Worm (Caenorhabditis elegans): ENCODE results near the gene T20D3.6.

T20D3.6 gene

DNA sequence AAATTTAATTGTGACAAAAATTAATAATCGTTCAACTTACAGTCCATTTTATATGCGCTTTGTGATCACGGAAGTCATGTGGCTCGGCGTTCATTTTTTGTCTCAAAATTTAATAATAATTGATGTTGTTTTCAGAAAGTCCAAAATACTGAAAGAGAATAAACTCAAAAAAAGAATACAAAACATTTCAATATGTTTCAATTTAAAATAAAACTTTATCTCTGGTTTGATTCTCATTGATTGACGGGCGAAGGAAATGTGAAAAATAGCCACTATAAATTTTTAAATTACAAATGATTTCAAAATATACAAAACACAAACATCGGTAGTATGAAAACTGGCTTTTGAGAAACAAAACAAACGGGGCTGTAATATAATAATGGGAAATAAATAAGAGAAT, at the start of gene T20D3.6:
TSS of gene T20D3.6 (minus strand) at position 101 of the 400 bp plus-strand sequence.
- no peak for TF ChIP-seq unc-62 (GFP tag; optimal IDR thresholded peaks at IDR 0.05)

DNA sequence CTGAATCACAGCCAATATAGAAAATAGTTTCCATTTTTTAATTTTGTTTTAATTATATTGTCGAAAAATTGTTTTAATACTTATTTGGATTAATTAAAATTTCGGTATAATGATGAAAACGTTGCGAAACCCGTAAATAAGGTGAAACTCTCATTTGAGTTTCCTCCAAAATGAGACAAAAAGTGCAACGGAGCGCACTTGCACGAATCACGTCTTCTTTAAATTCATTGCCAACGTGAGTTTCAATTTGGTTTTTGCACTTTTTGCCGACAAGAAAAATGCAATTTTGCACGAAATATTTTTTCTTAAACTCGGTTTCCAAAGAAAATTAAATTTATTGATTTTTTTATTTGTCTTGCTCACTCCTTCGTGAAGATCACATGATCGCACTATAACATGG, 46.9 kb upstream of the T20D3.6 start, which contains the start of gene daf-15:
TSS of gene daf-15 (plus strand) at position 171 of the 400 bp plus-strand sequence.
- no peak for TF ChIP-seq unc-62 (GFP tag; optimal IDR thresholded peaks at IDR 0.05)

DNA sequence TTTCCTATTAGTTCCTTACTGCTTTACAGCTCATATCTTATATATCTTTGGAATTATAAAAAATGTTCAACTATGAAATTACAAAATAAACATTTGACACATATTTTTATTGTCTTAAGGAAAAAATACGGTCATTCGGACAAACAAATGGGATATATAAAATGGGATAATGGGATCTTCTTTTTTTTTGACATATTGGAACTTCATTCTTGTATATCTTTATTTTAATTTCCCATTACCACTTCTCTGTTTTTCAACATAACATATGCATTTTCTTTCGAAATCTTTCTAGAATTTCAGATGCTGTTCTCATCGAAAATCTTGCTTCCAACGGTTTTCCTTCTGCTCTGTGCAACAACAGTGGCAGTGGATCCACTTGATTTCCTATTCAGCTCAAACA, 45.7 kb upstream of the T20D3.6 start, which contains the start of gene C10C5.7:
TSS of gene C10C5.7 (plus strand) at position 301 of the 400 bp plus-strand sequence.
- no peak for TF ChIP-seq unc-62 (GFP tag; optimal IDR thresholded peaks at IDR 0.05)

DNA sequence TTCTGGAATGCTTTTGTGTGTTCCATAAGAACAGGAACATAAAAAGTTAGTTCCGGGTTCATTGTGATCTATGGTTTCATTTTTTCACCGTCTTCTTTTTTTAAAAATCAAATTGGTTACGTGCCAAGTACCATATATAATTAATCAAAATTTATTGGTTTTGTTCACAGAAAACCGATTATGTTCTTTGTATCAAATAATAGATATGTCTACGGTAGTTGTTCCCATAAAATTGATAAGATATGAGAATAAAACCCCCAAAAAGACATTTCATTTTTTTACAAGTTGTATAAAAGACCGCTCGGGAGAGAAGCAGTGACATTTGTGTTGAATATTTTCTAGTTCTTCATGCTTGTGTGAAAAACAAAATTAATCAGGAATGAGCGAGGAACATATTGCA, 42.0 kb upstream of the T20D3.6 start, which contains the start of gene C10C5.5:
TSS of gene C10C5.5 (plus strand) at position 301 of the 400 bp plus-strand sequence.
- no peak for TF ChIP-seq unc-62 (GFP tag; optimal IDR thresholded peaks at IDR 0.05)

DNA sequence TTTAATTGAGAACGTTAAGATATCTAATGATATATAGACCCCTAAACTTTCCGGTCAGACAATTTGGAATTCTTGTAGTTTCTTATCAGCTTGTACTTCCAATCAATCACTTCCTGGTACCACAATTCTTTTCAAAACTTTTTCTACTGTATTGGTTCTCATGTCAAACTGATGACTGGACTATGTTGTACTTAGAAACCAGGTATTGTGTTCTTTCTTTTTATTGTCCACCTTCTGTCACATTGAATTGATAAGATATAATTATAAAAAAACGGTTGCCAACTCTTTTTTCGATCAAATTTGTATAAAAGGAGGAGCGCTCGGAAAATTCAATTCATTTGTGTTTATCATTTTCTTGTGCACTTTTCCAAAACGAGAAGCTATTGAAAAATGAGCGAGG, 39.2 kb upstream of the T20D3.6 start, which contains the start of gene C10C5.4:
TSS of gene C10C5.4 (plus strand) at position 281 of the 400 bp plus-strand sequence.
- no peak for TF ChIP-seq unc-62 (GFP tag; optimal IDR thresholded peaks at IDR 0.05)

DNA sequence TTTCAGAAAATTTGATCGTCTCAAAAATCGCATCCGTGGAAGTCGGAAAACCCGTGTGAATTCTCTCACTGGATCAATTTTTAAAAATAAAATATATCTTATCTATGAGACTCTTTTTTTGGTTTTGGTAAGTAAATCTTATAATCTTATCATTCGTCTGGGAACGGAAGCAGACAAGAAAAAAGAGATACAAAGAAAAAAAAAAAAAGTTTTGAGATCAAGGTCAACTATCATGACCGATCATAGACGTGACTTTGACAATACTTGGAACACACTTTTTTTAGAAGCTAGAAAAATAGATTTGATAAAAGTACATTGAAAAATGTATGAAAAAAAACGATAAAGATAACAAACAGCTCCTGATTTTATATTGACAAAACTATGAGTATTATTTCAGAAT, 37.4 kb upstream of the T20D3.6 start:
- no peak for TF ChIP-seq unc-62 (GFP tag; optimal IDR thresholded peaks at IDR 0.05)

DNA sequence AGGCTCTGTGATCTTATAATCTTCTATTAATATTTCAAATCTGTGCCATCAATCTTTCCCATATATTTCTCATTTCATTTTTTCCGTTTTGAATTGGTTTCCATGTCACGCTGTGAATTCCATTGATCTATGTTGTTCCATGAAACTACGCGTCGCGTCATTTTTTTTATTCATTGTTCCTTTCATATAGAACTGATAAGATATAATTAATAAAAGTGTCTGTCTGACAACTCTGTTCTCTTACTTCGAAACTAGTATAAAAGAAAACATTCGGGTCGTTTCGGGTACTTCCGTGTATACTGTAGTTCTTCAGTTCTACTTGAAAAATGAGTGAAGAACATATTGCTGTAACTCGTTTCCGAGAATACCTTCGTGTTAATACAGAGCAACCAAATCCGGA, 35.4 kb upstream of the T20D3.6 start, which contains the start of gene C10C5.3:
TSS of gene C10C5.3 (plus strand) at position 301 of the 400 bp plus-strand sequence.
- TF ChIP-seq unc-62 (GFP tag; optimal IDR thresholded peaks at IDR 0.05) = no peak

DNA sequence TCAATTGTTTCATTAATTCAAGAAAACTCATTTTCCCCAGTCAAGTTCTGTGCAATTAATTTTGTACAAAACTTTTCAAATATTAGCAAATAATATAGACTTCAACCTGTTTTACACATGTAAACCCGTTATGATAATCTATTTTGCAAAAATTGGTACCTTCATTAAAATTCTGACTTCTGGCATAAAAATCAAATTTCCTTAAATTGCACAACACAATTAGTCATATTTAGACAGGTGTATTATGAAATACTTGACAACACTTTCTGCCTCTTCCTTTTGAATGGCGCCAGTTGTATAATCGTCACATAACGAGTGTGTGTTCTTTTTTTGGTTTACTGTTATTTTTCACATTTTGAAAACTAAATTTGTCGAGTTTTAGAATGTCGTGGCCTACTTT, 32.0 kb upstream of the T20D3.6 start, which contains the start of gene fbxc-58:
TSS of gene fbxc-58 (plus strand) at position 383 of the 400 bp plus-strand sequence.
- no peak for TF ChIP-seq unc-62 (GFP tag; optimal IDR thresholded peaks at IDR 0.05)

DNA sequence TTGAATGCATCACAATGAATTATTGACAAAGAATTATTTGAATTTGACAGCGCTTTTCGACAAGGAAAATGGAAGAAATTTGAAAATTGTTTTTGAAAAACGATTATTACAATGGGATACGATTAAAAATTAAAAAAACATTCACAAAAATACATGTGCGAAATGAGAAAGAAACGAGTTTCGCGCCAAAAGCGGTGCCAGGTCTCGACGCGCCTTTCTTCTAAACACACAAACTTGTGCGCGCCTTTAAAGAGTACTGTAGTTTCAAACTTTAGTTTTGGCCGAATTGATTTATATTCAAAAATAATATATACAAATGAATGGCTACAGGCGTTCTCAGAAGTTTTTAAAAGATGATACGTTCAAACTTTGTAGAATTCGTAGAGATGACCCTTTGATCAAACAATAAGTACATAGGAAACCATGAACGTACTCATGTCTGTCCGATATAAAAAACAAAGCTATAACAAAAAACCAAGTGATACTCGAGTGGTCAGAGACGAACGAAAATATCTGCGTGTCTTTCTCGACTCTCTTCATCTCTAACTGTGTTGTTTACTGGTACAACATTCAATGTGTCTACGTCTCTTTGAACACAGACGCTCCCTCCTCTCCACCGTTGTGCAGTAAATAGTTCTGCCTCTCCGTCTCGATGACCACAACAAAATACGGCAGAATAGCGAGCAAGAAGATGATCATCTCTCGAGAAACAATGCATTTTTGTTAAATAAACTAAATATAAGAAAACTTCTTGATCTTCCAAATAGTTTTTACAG, 28.9 kb upstream of the T20D3.6 start:
- no peak for TF ChIP-seq unc-62 (GFP tag; optimal IDR thresholded peaks at IDR 0.05)

DNA sequence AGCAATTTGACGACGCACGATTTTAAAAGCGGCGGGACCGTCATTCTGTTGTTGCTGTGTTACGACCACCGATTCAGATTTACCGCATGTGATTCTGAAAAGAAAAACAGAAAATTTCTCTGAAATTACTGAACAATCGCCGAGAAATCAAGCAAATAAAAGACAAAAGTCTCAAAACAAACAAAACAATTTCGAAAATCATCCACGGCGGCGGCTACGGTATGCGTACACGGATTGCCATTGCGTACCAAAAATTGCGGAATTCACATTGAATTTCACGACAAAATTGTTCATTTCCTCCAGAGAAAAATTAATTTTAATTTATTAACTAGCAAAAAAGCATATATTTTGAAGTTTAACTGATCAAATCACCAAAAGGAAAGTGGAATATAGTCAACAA, 27.3 kb upstream of the T20D3.6 start, which contains the start of gene pezo-1:
TSS of gene pezo-1 (minus strand) at position 101 of the 400 bp plus-strand sequence.
- TF ChIP-seq unc-62 (GFP tag; optimal IDR thresholded peaks at IDR 0.05) = no peak

DNA sequence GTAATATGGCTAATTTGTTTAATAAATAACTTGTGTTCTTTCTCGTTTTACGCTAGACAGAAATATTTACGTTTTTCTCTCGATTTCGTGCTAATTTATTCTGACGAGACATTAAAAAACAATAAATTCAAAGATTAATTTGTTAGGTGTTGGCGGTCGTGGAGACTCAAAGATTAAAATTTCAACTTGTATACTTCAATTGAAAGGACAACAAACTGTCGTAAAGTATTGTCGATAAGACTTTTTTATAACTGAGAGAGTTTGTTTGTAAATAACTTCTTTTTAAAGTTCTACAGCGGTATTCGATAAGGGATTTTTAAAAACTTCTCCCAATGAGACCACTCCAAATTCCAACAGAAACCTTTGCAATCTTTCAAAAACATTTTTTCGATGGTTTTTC, 14.6 kb upstream of the T20D3.6 start:
- no peak for TF ChIP-seq unc-62 (GFP tag; optimal IDR thresholded peaks at IDR 0.05)

DNA sequence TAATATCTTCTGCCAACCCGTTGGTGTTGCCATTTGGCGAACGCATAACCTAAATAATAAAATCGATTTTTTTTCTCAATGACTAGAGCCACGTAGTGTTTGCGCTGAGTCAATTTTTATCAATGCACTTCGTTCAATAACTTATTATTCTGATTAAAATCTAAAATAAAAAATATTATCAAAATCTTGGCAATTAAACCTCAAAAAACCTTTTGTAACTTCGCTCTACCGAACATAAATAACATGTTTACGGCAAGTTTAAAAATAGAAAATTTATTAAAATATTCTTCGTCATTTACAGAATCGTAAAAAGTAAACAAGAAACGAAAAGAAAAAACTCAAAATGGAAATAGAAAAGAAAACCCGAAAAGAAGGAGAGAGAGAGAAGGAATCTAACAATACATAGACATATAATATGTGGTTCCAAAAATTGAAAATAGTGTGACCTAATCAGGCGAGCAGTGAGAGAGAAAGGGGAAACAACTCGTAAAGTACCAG, 4.0 kb upstream of the T20D3.6 start, which contains the start of gene pigc-1:
TSS of gene pigc-1 (minus strand) at position 51 of the 498 bp plus-strand sequence.
- TF ChIP-seq unc-62 (GFP tag; optimal IDR thresholded peaks at IDR 0.05) = no peak

DNA sequence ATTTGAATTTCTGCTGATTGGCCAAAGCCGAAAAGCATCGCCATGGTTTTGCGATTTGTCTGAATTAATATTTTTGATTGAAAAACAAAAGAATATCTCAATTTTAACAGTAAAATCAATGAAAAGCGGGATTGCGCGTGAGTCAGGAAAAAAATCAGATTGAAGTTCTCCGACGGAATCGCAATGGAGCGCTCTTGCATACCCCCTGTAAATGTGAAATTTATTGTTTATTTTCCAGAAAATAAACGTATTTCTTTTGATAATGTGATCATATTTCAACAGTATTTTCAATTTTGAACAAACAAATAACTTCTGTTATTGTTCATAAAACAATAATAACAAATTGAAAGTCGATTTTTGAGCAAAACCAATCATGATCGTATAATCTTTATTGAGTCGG, 2.5 kb upstream of the T20D3.6 start, which contains the start of gene vps-26:
TSS of gene vps-26 (minus strand) at position 200 of the 400 bp plus-strand sequence.
- no peak for TF ChIP-seq unc-62 (GFP tag; optimal IDR thresholded peaks at IDR 0.05)

DNA sequence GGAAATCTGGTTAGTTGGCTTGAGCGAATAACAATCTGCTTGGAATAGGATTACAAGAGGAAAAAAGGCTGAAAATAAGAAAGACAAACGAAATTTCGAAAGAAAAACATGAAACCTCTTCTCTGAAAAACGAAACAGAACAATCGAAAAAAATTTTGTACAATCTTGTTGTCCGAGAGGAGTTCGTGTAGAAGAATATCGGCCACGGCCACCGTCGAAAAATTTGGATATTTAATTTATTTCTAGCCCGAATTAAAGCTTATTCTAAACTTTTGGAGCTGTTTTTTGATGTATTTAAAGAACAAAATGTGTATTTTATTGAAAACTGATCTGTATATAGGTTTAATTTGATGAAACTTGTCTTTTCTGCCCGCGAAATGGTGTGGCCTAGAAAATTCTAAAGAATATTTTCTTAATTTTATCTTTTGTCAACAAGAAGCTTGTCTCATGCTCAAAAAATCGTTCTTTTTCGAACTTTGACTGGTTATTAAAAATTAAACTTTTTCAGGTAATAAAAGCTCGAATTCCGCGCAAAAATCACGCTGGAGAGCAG, 2.5 kb downstream of the T20D3.6 start, which contains the start of gene T20D3.5:
TSS of gene T20D3.5 (plus strand) at position 503 of the 553 bp plus-strand sequence.
- no peak for TF ChIP-seq unc-62 (GFP tag; optimal IDR thresholded peaks at IDR 0.05)

DNA sequence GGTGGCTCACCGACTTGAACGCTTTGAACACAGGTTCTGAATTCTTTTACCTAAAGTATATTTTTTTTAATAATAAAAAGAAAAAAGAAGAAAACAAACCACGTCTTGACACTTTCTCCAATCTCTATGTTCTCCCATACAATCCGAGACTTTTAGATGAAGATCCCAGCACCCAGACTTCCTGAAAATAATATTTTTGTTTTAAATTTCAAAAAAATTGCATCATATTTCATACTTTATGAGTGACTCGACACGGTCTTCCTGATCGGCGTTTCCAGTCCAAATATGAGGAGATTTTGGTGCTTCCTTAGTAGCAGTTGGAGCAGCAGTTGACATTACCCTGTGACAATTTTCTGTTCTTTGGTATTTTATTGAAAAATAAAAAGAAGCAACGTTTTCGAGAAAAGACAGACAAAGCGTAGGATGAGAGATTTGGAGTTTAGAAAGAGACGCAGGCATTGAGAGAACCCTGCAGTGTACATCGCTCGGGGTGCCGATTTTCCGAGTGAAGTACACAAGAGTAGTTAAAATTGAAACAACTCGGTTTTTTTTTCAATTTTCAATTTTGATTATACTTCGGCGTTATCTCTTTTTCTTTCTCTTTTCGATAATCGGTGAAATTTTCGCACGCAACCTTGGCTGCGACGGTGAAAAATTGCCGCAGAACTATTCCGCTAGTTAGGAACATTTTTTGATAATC, 3.4 kb downstream of the T20D3.6 start, which contains the start of the genes coa-4 and T20D3.14:
TSS of gene coa-4 (minus strand) at position 51 of the 700 bp plus-strand sequence.
TSS of gene T20D3.14 (minus strand) at position 358 of the 700 bp plus-strand sequence.
- TF ChIP-seq unc-62 (GFP tag; optimal IDR thresholded peaks at IDR 0.05) = no peak

All from whole organism, dauer.